Worm (Caenorhabditis elegans): Measurements from ENCODE around the gene srz-14.

ce11 chrV:16141071-16141470 lies 42.4 kb upstream of the srz-14 start, which contains the start of gene clc-32:
- no peak for TF ChIP-seq swsn-7 (tag; optimal IDR thresholded peaks at IDR 0.05)
- no peak for TF ChIP-seq nhr-77 (tag; optimal IDR thresholded peaks at IDR 0.05)
- no peak for TF ChIP-seq lin-13 (GFP tag; optimal IDR thresholded peaks at IDR 0.05)
- TF ChIP-seq aly-2 (tag; optimal IDR thresholded peaks at IDR 0.05): no peak
- TF ChIP-seq fos-1 (tag; optimal IDR thresholded peaks at IDR 0.05): no peak
- TF ChIP-seq ces-1 (GFP tag; optimal IDR thresholded peaks at IDR 0.05): no peak
- no peak for TF ChIP-seq ceh-82 (tag; optimal IDR thresholded peaks at IDR 0.05)
- no peak for TF ChIP-seq ztf-4 (tag; optimal IDR thresholded peaks at IDR 0.05)
- no peak for TF ChIP-seq pax-3 (tag; optimal IDR thresholded peaks at IDR 0.05)

All from whole organism, L1 larva.